Worm (Caenorhabditis elegans) whole organism, L1 larva: ENCODE data around the gene F13B12.1.
A peak's percentile ranks its signal among the peaks of the same experiment; 100 is the strongest.

ENCODE experiments used
- C04F5.9 ChIP-seq: sonication (generic microtip); optimal IDR thresholded peaks from 2 replicates; lab custom pipeline; 2016; ENCODE audit warnings: missing genetic modification characterization, missing compliant biosample characterization
- C16A3.4 ChIP-seq: fragments of 150-350 bp; optimal IDR thresholded peaks from 2 replicates; lab custom pipeline; 2014; ENCODE audit warnings: missing biosample characterization, missing genetic modification characterization
- Y116A8C.19 ChIP-seq: sonication (generic microtip); optimal IDR thresholded peaks from 2 replicates; lab custom pipeline; 2016; ENCODE audit warnings: missing compliant biosample characterization, missing genetic modification characterization, borderline replicate concordance
- aly-2 ChIP-seq: fragments of 150-350 bp; optimal IDR thresholded peaks from 2 replicates; lab custom pipeline; 2014; ENCODE audit warnings: missing biosample characterization, missing genetic modification characterization
- ama-1 ChIP-seq: fragments of 150-350 bp; optimal IDR thresholded peaks from 2 replicates; lab custom pipeline; 2014
- blmp-1 ChIP-seq: fragments of 150-350 bp; optimal IDR thresholded peaks from 2 replicates; lab custom pipeline; 2014; ENCODE audit warnings: missing biosample characterization, missing genetic modification characterization
- ceh-63 ChIP-seq: fragments of 200-800 bp; sonication (Bioruptor generic); optimal IDR thresholded peaks from 2 replicates; lab custom pipeline; 2018; ENCODE audit warnings: mild to moderate bottlenecking, missing genetic modification characterization, missing compliant biosample characterization
- ceh-8 ChIP-seq: fragments of 200-800 bp; sonication (Bioruptor generic); optimal IDR thresholded peaks from 2 replicates; lab custom pipeline; 2018; ENCODE audit warnings: mild to moderate bottlenecking, missing genetic modification characterization, moderate library complexity, missing compliant biosample characterization
- ceh-82 ChIP-seq, 3 experiments: fragments of 150-350 bp in 1 of 3; sonication (generic microtip) in 2 of 3; optimal IDR thresholded peaks; 2 replicates each; lab custom pipeline; 2014 to 2017; ENCODE audit warnings: missing biosample characterization in 3 of 3, missing genetic modification characterization in 3 of 3
- ces-1 ChIP-seq: fragments of 150-350 bp; optimal IDR thresholded peaks from 2 replicates; lab custom pipeline; 2014; ENCODE audit warnings: missing biosample characterization, missing genetic modification reagents, missing genetic modification characterization
- dsc-1 ChIP-seq: sonication (generic microtip); optimal IDR thresholded peaks from 2 replicates; lab custom pipeline; 2016; ENCODE audit warnings: mild to moderate bottlenecking, missing genetic modification characterization, missing compliant biosample characterization
- egl-13 ChIP-seq: sonication (generic microtip); optimal IDR thresholded peaks from 2 replicates; lab custom pipeline; 2016; ENCODE audit warnings: missing genotype, missing genetic modification reagents, missing genetic modification characterization, missing compliant biosample characterization
- egl-27 ChIP-seq, 2 experiments: fragments of 150-350 bp in 1 of 2; sonication (generic microtip); optimal IDR thresholded peaks; 3 replicates each; lab custom pipeline; 2017 to 2018; ENCODE audit warnings: missing biosample characterization in 2 of 2, missing genetic modification characterization in 2 of 2, missing genetic modification reagents in 2 of 2
- ets-5 ChIP-seq: fragments of 200-800 bp; sonication (Bioruptor generic); IDR thresholded peaks from 2 replicates; pipeline ENCODE4 v1.3.6; 2022; ENCODE audit warnings: missing genetic modification characterization, missing compliant biosample characterization
- fkh-10 ChIP-seq: sonication (generic microtip); optimal IDR thresholded peaks from 2 replicates; lab custom pipeline; 2017; ENCODE audit warnings: missing biosample characterization, missing genetic modification reagents, missing genetic modification characterization
- fkh-8 ChIP-seq: sonication (generic microtip); optimal IDR thresholded peaks from 2 replicates; lab custom pipeline; 2016; ENCODE audit warnings: mild to moderate bottlenecking, missing genetic modification characterization, missing compliant biosample characterization
- grh-1 ChIP-seq: fragments of 200-800 bp; sonication (Bioruptor generic); IDR thresholded peaks from 2 replicates; pipeline ENCODE4 v1.3.6; 2022; ENCODE audit warnings: missing genetic modification reagents, missing genetic modification characterization, missing compliant biosample characterization
- hlh-17 ChIP-seq: fragments of 200-800 bp; sonication (Bioruptor generic); optimal IDR thresholded peaks from 2 replicates; lab custom pipeline; 2018; ENCODE audit warnings: missing genetic modification characterization, mild to moderate bottlenecking, missing compliant biosample characterization, moderate library complexity, borderline replicate concordance
- hlh-4 ChIP-seq: sonication (generic microtip); optimal IDR thresholded peaks from 2 replicates; lab custom pipeline; 2016; ENCODE audit warnings: mild to moderate bottlenecking, missing genetic modification characterization, missing compliant biosample characterization
- isw-1 ChIP-seq: fragments of 200-800 bp; sonication (Bioruptor generic); IDR thresholded peaks from 2 replicates; pipeline ENCODE4 v1.3.6; 2022; ENCODE audit warnings: missing genetic modification characterization, missing compliant biosample characterization
- jun-1 ChIP-seq: fragments of 150-350 bp; optimal IDR thresholded peaks from 2 replicates; lab custom pipeline; 2014; ENCODE audit warnings: missing biosample characterization, missing genetic modification reagents, missing genetic modification characterization
- lin-14 ChIP-seq: fragments of 200-800 bp; sonication (Bioruptor generic); optimal IDR thresholded peaks from 2 replicates; lab custom pipeline; 2018; ENCODE audit warnings: mild to moderate bottlenecking, missing genetic modification characterization, moderate library complexity, missing compliant biosample characterization
- lin-35 ChIP-seq, 2 experiments: fragments of 150-350 bp; optimal IDR thresholded peaks; 2 replicates each; lab custom pipeline; 2014; ENCODE audit warnings: missing biosample characterization in 2 of 2, missing genetic modification characterization in 2 of 2, missing genetic modification reagents in 2 of 2
- lir-3 ChIP-seq: sonication (generic microtip); optimal IDR thresholded peaks from 2 replicates; lab custom pipeline; 2016; ENCODE audit warnings: mild to moderate bottlenecking, missing genetic modification characterization, moderate library complexity, missing compliant biosample characterization; ENCODE audit not compliant: poor library complexity
- lsy-2 ChIP-seq, 2 experiments: fragments of 150-350 bp; optimal IDR thresholded peaks; 2 replicates each; lab custom pipeline; 2014; ENCODE audit warnings: missing biosample characterization in 2 of 2, missing genetic modification characterization in 2 of 2
- mdl-1 ChIP-seq, 2 experiments: fragments of 150-350 bp; optimal IDR thresholded peaks; 2 replicates each; lab custom pipeline; 2014 to 2017; ENCODE audit warnings: missing biosample characterization in 2 of 2, missing genetic modification characterization in 2 of 2, inconsistent platforms in 1 of 2
- mef-2 ChIP-seq: fragments of 150-350 bp; optimal IDR thresholded peaks from 2 replicates; lab custom pipeline; 2014; ENCODE audit warnings: missing biosample characterization, missing genetic modification characterization
- nhr-11 ChIP-seq: fragments of 150-350 bp; optimal IDR thresholded peaks from 2 replicates; lab custom pipeline; 2014; ENCODE audit warnings: missing biosample characterization, missing genetic modification characterization
- nhr-19 ChIP-seq: fragments of 200-800 bp; sonication (Bioruptor generic); conservative IDR thresholded peaks from 2 replicates; pipeline ENCODE4 v1.3.6; 2022; ENCODE audit warnings: missing genetic modification characterization, missing compliant biosample characterization
- nhr-47 ChIP-seq: sonication (generic microtip); optimal IDR thresholded peaks from 2 replicates; lab custom pipeline; 2016; ENCODE audit warnings: mild to moderate bottlenecking, missing genetic modification characterization, moderate library complexity, missing compliant biosample characterization
- nhr-71 ChIP-seq: sonication (generic microtip); optimal IDR thresholded peaks from 2 replicates; lab custom pipeline; 2016; ENCODE audit warnings: mild to moderate bottlenecking, missing genetic modification characterization, moderate library complexity, missing compliant biosample characterization
- nhr-77 ChIP-seq: fragments of 150-350 bp; optimal IDR thresholded peaks from 2 replicates; lab custom pipeline; 2014; ENCODE audit warnings: missing biosample characterization, missing genetic modification characterization
- nhr-85 ChIP-seq: sonication (generic microtip); peaks from one replicate; lab custom pipeline; 2016; ENCODE audit warnings: missing genetic modification characterization, inconsistent platforms, missing compliant biosample characterization
- nhr-90 ChIP-seq: sonication (generic microtip); optimal IDR thresholded peaks from 2 replicates; lab custom pipeline; 2016; ENCODE audit warnings: mild to moderate bottlenecking, missing genetic modification characterization, missing compliant biosample characterization; ENCODE audit not compliant: poor library complexity
- pax-3 ChIP-seq: fragments of 200-800 bp; sonication (Bioruptor generic); optimal IDR thresholded peaks from 2 replicates; lab custom pipeline; 2018; ENCODE audit warnings: mild to moderate bottlenecking, missing genetic modification characterization, moderate library complexity, missing compliant biosample characterization
- snu-23 ChIP-seq: sonication (generic microtip); optimal IDR thresholded peaks from 2 replicates; lab custom pipeline; 2016; ENCODE audit warnings: missing genetic modification characterization, missing compliant biosample characterization
- sox-4 ChIP-seq: sonication (generic microtip); optimal IDR thresholded peaks from 2 replicates; lab custom pipeline; 2016; ENCODE audit warnings: missing genetic modification characterization, missing compliant biosample characterization
- sup-37 ChIP-seq: fragments of 200-800 bp; sonication (Bioruptor generic); optimal IDR thresholded peaks from 2 replicates; lab custom pipeline; 2018; ENCODE audit warnings: mild to moderate bottlenecking, missing genetic modification characterization, missing compliant biosample characterization
- swsn-7 ChIP-seq: sonication (generic microtip); optimal IDR thresholded peaks from 2 replicates; lab custom pipeline; 2016; ENCODE audit warnings: missing genetic modification characterization, missing compliant biosample characterization
- tbx-2 ChIP-seq: sonication (generic microtip); optimal IDR thresholded peaks from 2 replicates; lab custom pipeline; 2016; ENCODE audit warnings: missing genetic modification characterization, missing compliant biosample characterization
- unc-86 ChIP-seq: sonication (generic microtip); optimal IDR thresholded peaks from 2 replicates; lab custom pipeline; 2016; ENCODE audit warnings: missing genetic modification characterization, missing compliant biosample characterization
- xbp-1 ChIP-seq: sonication (generic microtip); optimal IDR thresholded peaks from 2 replicates; lab custom pipeline; 2016; ENCODE audit warnings: missing genetic modification characterization, missing compliant biosample characterization
- zag-1 ChIP-seq: fragments of 150-350 bp; optimal IDR thresholded peaks from 2 replicates; lab custom pipeline; 2014; ENCODE audit warnings: missing biosample characterization, missing genetic modification characterization
- ztf-11 ChIP-seq, 2 experiments: sonication (generic microtip); optimal IDR thresholded peaks; 2 replicates each; lab custom pipeline; 2016 to 2017; ENCODE audit warnings: missing genetic modification characterization in 2 of 2, missing biosample characterization in 1 of 2, missing compliant biosample characterization in 1 of 2
- ztf-4 ChIP-seq: fragments of 150-350 bp; optimal IDR thresholded peaks from 2 replicates; lab custom pipeline; 2014; ENCODE audit warnings: missing biosample characterization, missing genetic modification characterization

Gene F13B12.1

DNA sequence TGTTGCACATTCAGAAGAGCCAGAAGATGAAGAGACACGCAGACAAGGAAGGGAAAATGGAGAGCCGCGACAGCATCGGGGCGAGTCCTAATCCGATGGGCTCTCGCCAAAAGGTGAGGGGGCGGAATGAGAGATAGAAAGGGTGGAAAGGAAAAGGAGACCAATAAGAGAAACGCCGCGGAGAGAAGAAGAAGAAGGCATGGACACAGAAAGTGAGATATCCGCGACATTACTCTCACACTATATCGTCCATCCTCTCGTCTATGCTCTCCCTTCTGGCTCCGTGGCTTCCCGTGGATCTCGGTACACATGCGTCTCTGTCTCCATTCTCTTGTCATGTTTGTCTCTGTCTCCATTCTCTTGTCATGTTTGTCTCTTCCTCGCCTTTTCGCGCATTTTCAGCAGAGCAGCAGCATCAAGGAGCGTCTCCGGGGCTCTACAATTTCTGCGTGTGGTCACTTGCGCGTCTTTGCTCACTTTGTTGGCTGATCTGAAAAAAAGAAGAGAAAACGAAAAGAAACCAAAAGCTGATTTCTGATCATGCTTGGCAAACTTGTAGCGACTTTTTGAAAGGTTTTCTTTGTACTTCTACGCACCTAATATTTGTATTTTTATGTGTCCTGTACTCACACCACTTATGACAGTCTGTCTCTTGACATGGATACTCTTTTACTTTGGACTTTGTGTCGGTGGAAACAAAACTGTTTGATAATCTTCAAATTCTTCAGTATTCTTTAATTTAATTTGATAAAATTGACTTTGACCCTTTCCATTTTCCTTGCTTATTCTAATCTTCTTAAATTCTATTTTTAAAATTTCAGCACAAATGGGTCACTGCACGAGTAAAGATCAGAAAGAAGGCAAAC is 21.0 kb downstream of the F13B12.1 start, which contains the start of gene gpa-7 (continued):
- peak in 2 of 3 experiments; percentile 54 to 65 for TF ChIP-seq ceh-82 (tag; optimal IDR thresholded peaks at IDR 0.05; lab: Kevin White, UChicago)
- no peak for TF ChIP-seq ama-1 (lab: Kevin White, UChicago)
- TF ChIP-seq C04F5.9 (tag; lab: Kevin White, UChicago), result no peak
- peak; percentile 50 for TF ChIP-seq nhr-77 (tag; lab: Kevin White, UChicago)
- TF ChIP-seq blmp-1 (tag; lab: Kevin White, UChicago), result peak; percentile 89
- TF ChIP-seq nhr-47, result peak; percentile 81
- TF ChIP-seq sup-37 (GFP tag; lab: Kevin White, UChicago), result no peak
- TF ChIP-seq fkh-10 (GFP tag; lab: Kevin White, UChicago), result peak; percentile 93
- no peak for TF ChIP-seq nhr-90 (tag; lab: Kevin White, UChicago)
- TF ChIP-seq ets-5 (GFP tag; lab: Robert Waterston, UW), result no peak
- TF ChIP-seq grh-1, result no peak
- TF ChIP-seq nhr-19 (GFP tag; lab: Robert Waterston, UW), result peak; percentile 39
- peak; percentile 96 for TF ChIP-seq lin-14 (GFP tag; lab: Kevin White, UChicago)
- peak; percentile 76 for TF ChIP-seq swsn-7 (tag; lab: Kevin White, UChicago)
- TF ChIP-seq lin-35 (GFP tag; optimal IDR thresholded peaks at IDR 0.05; lab: Kevin White, UChicago), result peak in 1 of 2 experiments; percentile 42
- peak; percentile 41 for TF ChIP-seq ztf-4
- no peak for TF ChIP-seq Y116A8C.19 (tag; lab: Kevin White, UChicago)
- no peak for TF ChIP-seq sox-4
- peak; percentile 61 for TF ChIP-seq isw-1 (GFP tag; lab: Robert Waterston, UW)
- TF ChIP-seq ces-1 (GFP tag; lab: Kevin White, UChicago), result no peak
- TF ChIP-seq tbx-2 (tag; lab: Kevin White, UChicago), result peak; percentile 86
- peak in 1 of 2 experiments; percentile 49 for TF ChIP-seq mdl-1 (tag; optimal IDR thresholded peaks at IDR 0.05; lab: Kevin White, UChicago)
- TF ChIP-seq jun-1, result peak; percentile 49
- TF ChIP-seq egl-27 (tag; optimal IDR thresholded peaks at IDR 0.05; lab: Kevin White, UChicago), result peak in 1 of 2 experiments; percentile 39
- TF ChIP-seq xbp-1 (tag; lab: Kevin White, UChicago), result peak; percentile 46
- TF ChIP-seq nhr-85 (tag; lab: Kevin White, UChicago), result no peak
- no peak for TF ChIP-seq hlh-17 (GFP tag; lab: Kevin White, UChicago)
- TF ChIP-seq zag-1 (tag; lab: Kevin White, UChicago), result peak; percentile 76
- peak; percentile 71 for TF ChIP-seq pax-3 (tag; lab: Kevin White, UChicago)
- peak; percentile 73 for TF ChIP-seq ceh-8 (GFP tag; lab: Kevin White, UChicago)
- TF ChIP-seq unc-86 (tag; lab: Kevin White, UChicago), result peak; percentile 84
- TF ChIP-seq dsc-1, result peak; percentile 74
- TF ChIP-seq hlh-4 (tag; lab: Kevin White, UChicago), result no peak
- TF ChIP-seq mef-2, result peak; percentile 43
- TF ChIP-seq nhr-11 (tag; lab: Kevin White, UChicago), result no peak
- peak; percentile 86 for TF ChIP-seq egl-13 (tag; lab: Kevin White, UChicago)
- TF ChIP-seq fkh-8 (tag; lab: Kevin White, UChicago), result peak; percentile 88

- TF ChIP-seq nhr-47, result peak; percentile 34
- peak; percentile 17 for TF ChIP-seq tbx-2 (tag; lab: Kevin White, UChicago)
- peak; percentile 78 for TF ChIP-seq lin-14 (GFP tag; lab: Kevin White, UChicago)
- no peak for TF ChIP-seq lin-35 (GFP tag; optimal IDR thresholded peaks at IDR 0.05; lab: Kevin White, UChicago)
- no peak for TF ChIP-seq ztf-4
- peak; percentile 46 for TF ChIP-seq nhr-71
- TF ChIP-seq ceh-8 (GFP tag; lab: Kevin White, UChicago), result peak; percentile 63
- no peak for TF ChIP-seq ztf-11 (tag; optimal IDR thresholded peaks at IDR 0.05; lab: Kevin White, UChicago)
- peak; percentile 12 for TF ChIP-seq fkh-10 (GFP tag; lab: Kevin White, UChicago)
- TF ChIP-seq zag-1 (tag; lab: Kevin White, UChicago), result no peak
- TF ChIP-seq snu-23, result no peak
- TF ChIP-seq lir-3 (tag; lab: Kevin White, UChicago), result no peak
- no peak for TF ChIP-seq jun-1
- TF ChIP-seq C16A3.4 (tag; lab: Kevin White, UChicago), result no peak
- TF ChIP-seq ces-1 (GFP tag; lab: Kevin White, UChicago), result no peak
- no peak for TF ChIP-seq ama-1 (lab: Kevin White, UChicago)
- TF ChIP-seq sox-4, result no peak
- peak; percentile 12 for TF ChIP-seq ceh-63 (GFP tag; lab: Kevin White, UChicago)
- peak in 1 of 2 experiments; percentile 19 for TF ChIP-seq lsy-2 (tag; optimal IDR thresholded peaks at IDR 0.05; lab: Kevin White, UChicago)
- TF ChIP-seq fkh-8 (tag; lab: Kevin White, UChicago), result no peak
- TF ChIP-seq nhr-11 (tag; lab: Kevin White, UChicago), result no peak
- no peak for TF ChIP-seq aly-2 (tag; lab: Kevin White, UChicago)
Measured at ce11 chrIV:10398244-10398643, 26.2 kb downstream of the F13B12.1 start.
